Worm (Caenorhabditis elegans) whole organism, young adult: ENCODE measurements around the gene dcs-1.

Source experiments
- C17E4.6 ChIP-seq: fragments of 200-800 bp; sonication (Bioruptor generic); IDR thresholded peaks from 2 replicates; pipeline ENCODE4 v1.3.6; 2022; ENCODE audit warnings: missing genetic modification reagents, missing genetic modification characterization, missing compliant biosample characterization
- sdz-38 ChIP-seq: sonication (generic microtip); optimal IDR thresholded peaks from 2 replicates; lab custom pipeline; 2016; ENCODE audit warnings: missing genotype, missing genetic modification characterization, missing compliant biosample characterization

dcs-1 gene

ce11 chrV:20047310-20047709 is 43.2 kb downstream of the dcs-1 start, which contains the start of gene spe-19:
TSS of gene spe-19 (minus strand) at chrV:20047410.
- TF ChIP-seq sdz-38 (no peak), C17E4.6 (GFP tag; lab: Robert Waterston, UW) (no peak)
